Worm (Caenorhabditis elegans) whole organism, L1 larva: ENCODE data around the gene Y49F6A.12.

Experiments
- F16B12.6 ChIP-seq: fragments of 150-350 bp; optimal IDR thresholded peaks from 2 replicates; lab custom pipeline; 2014; ENCODE audit warnings: missing biosample characterization, missing genetic modification characterization
- alr-1 ChIP-seq: fragments of 200-800 bp; sonication (Bioruptor generic); optimal IDR thresholded peaks from 2 replicates; lab custom pipeline; 2018; ENCODE audit warnings: borderline replicate concordance, mild to moderate bottlenecking, missing genetic modification characterization, missing compliant biosample characterization
- aly-2 ChIP-seq: fragments of 150-350 bp; optimal IDR thresholded peaks from 2 replicates; lab custom pipeline; 2014; ENCODE audit warnings: missing biosample characterization, missing genetic modification characterization
- blmp-1 ChIP-seq: fragments of 150-350 bp; optimal IDR thresholded peaks from 2 replicates; lab custom pipeline; 2014; ENCODE audit warnings: missing biosample characterization, missing genetic modification characterization
- ceh-63 ChIP-seq: fragments of 200-800 bp; sonication (Bioruptor generic); optimal IDR thresholded peaks from 2 replicates; lab custom pipeline; 2018; ENCODE audit warnings: mild to moderate bottlenecking, missing genetic modification characterization, missing compliant biosample characterization
- efl-3 ChIP-seq: fragments of 200-800 bp; sonication (Bioruptor generic); optimal IDR thresholded peaks from 2 replicates; lab custom pipeline; 2018; ENCODE audit warnings: mild to moderate bottlenecking, missing genetic modification characterization, missing compliant biosample characterization
- elt-3 ChIP-seq, 6 experiments: fragments of 150-350 bp in 1 of 6; sonication (generic microtip); optimal IDR thresholded peaks; 2 replicates each; lab custom pipeline; 2017 to 2018; ENCODE audit warnings: missing biosample characterization in 6 of 6, missing genetic modification characterization in 6 of 6, inconsistent platforms in 1 of 6
- ets-5 ChIP-seq: fragments of 200-800 bp; sonication (Bioruptor generic); IDR thresholded peaks from 2 replicates; pipeline ENCODE4 v1.3.6; 2022; ENCODE audit warnings: missing genetic modification characterization, missing compliant biosample characterization
- fkh-4 ChIP-seq: sonication (generic microtip); optimal IDR thresholded peaks from 2 replicates; lab custom pipeline; 2016; ENCODE audit warnings: missing compliant biosample characterization, missing genetic modification characterization, borderline replicate concordance
- fkh-8 ChIP-seq: sonication (generic microtip); optimal IDR thresholded peaks from 2 replicates; lab custom pipeline; 2016; ENCODE audit warnings: mild to moderate bottlenecking, missing genetic modification characterization, missing compliant biosample characterization
- fos-1 ChIP-seq: fragments of 150-350 bp; optimal IDR thresholded peaks from 2 replicates; lab custom pipeline; 2014; ENCODE audit warnings: missing biosample characterization, missing genetic modification characterization
- hlh-4 ChIP-seq: sonication (generic microtip); optimal IDR thresholded peaks from 2 replicates; lab custom pipeline; 2016; ENCODE audit warnings: mild to moderate bottlenecking, missing genetic modification characterization, missing compliant biosample characterization
- hpl-2 ChIP-seq: fragments of 150-350 bp; optimal IDR thresholded peaks from 2 replicates; lab custom pipeline; 2014; ENCODE audit warnings: missing biosample characterization, missing genetic modification reagents, missing genetic modification characterization
- irx-1 ChIP-seq: sonication (generic microtip); optimal IDR thresholded peaks from 2 replicates; lab custom pipeline; 2016; ENCODE audit warnings: missing genetic modification characterization, missing compliant biosample characterization
- jun-1 ChIP-seq: fragments of 150-350 bp; optimal IDR thresholded peaks from 2 replicates; lab custom pipeline; 2014; ENCODE audit warnings: missing biosample characterization, missing genetic modification reagents, missing genetic modification characterization
- lin-13 ChIP-seq: fragments of 150-350 bp; optimal IDR thresholded peaks from 2 replicates; lab custom pipeline; 2014; ENCODE audit warnings: missing biosample characterization, missing genetic modification reagents, missing genetic modification characterization
- lin-14 ChIP-seq: fragments of 200-800 bp; sonication (Bioruptor generic); optimal IDR thresholded peaks from 2 replicates; lab custom pipeline; 2018; ENCODE audit warnings: mild to moderate bottlenecking, missing genetic modification characterization, moderate library complexity, missing compliant biosample characterization
- lir-3 ChIP-seq: sonication (generic microtip); optimal IDR thresholded peaks from 2 replicates; lab custom pipeline; 2016; ENCODE audit warnings: mild to moderate bottlenecking, missing genetic modification characterization, moderate library complexity, missing compliant biosample characterization; ENCODE audit not compliant: poor library complexity
- mdl-1 ChIP-seq, 2 experiments: fragments of 150-350 bp; optimal IDR thresholded peaks; 2 replicates each; lab custom pipeline; 2014 to 2017; ENCODE audit warnings: missing biosample characterization in 2 of 2, missing genetic modification characterization in 2 of 2, inconsistent platforms in 1 of 2
- mep-1 ChIP-seq: fragments of 150-350 bp; optimal IDR thresholded peaks from 2 replicates; lab custom pipeline; 2014; ENCODE audit warnings: missing biosample characterization, missing genetic modification characterization
- nhr-237 ChIP-seq: fragments of 150-350 bp; optimal IDR thresholded peaks from 2 replicates; lab custom pipeline; 2014; ENCODE audit warnings: missing biosample characterization, missing genetic modification characterization
- nhr-47 ChIP-seq: sonication (generic microtip); optimal IDR thresholded peaks from 2 replicates; lab custom pipeline; 2016; ENCODE audit warnings: mild to moderate bottlenecking, missing genetic modification characterization, moderate library complexity, missing compliant biosample characterization
- nhr-71 ChIP-seq: sonication (generic microtip); optimal IDR thresholded peaks from 2 replicates; lab custom pipeline; 2016; ENCODE audit warnings: mild to moderate bottlenecking, missing genetic modification characterization, moderate library complexity, missing compliant biosample characterization
- nhr-85 ChIP-seq: sonication (generic microtip); peaks from one replicate; lab custom pipeline; 2016; ENCODE audit warnings: missing genetic modification characterization, inconsistent platforms, missing compliant biosample characterization
- nhr-90 ChIP-seq: sonication (generic microtip); optimal IDR thresholded peaks from 2 replicates; lab custom pipeline; 2016; ENCODE audit warnings: mild to moderate bottlenecking, missing genetic modification characterization, missing compliant biosample characterization; ENCODE audit not compliant: poor library complexity
- pag-3 ChIP-seq: sonication (generic microtip); optimal IDR thresholded peaks from 2 replicates; lab custom pipeline; 2017; ENCODE audit warnings: missing genetic modification characterization, mild to moderate bottlenecking, missing compliant biosample characterization, antibody characterized with exemption, borderline replicate concordance; ENCODE audit not compliant: insufficient read depth
- pax-3 ChIP-seq: fragments of 200-800 bp; sonication (Bioruptor generic); optimal IDR thresholded peaks from 2 replicates; lab custom pipeline; 2018; ENCODE audit warnings: mild to moderate bottlenecking, missing genetic modification characterization, moderate library complexity, missing compliant biosample characterization
- skn-1 ChIP-seq: fragments of 150-350 bp; optimal IDR thresholded peaks from 2 replicates; lab custom pipeline; 2014; ENCODE audit warnings: missing biosample characterization, missing genetic modification characterization
- snpc-4 ChIP-seq: fragments of 150-350 bp; optimal IDR thresholded peaks from 2 replicates; lab custom pipeline; 2014; ENCODE audit warnings: missing biosample characterization, missing genetic modification characterization
- sptf-1 ChIP-seq: fragments of 150-350 bp; optimal IDR thresholded peaks from 2 replicates; lab custom pipeline; 2014; ENCODE audit warnings: missing biosample characterization, missing genetic modification characterization
- swsn-7 ChIP-seq: sonication (generic microtip); optimal IDR thresholded peaks from 2 replicates; lab custom pipeline; 2016; ENCODE audit warnings: missing genetic modification characterization, missing compliant biosample characterization
- tbx-2 ChIP-seq: sonication (generic microtip); optimal IDR thresholded peaks from 2 replicates; lab custom pipeline; 2016; ENCODE audit warnings: missing genetic modification characterization, missing compliant biosample characterization
- unc-130 ChIP-seq: fragments of 150-350 bp; optimal IDR thresholded peaks from 2 replicates; lab custom pipeline; 2017; ENCODE audit warnings: missing biosample characterization, missing genetic modification characterization, inconsistent platforms
- unc-86 ChIP-seq: sonication (generic microtip); optimal IDR thresholded peaks from 2 replicates; lab custom pipeline; 2016; ENCODE audit warnings: missing genetic modification characterization, missing compliant biosample characterization
- xbp-1 ChIP-seq: sonication (generic microtip); optimal IDR thresholded peaks from 2 replicates; lab custom pipeline; 2016; ENCODE audit warnings: missing genetic modification characterization, missing compliant biosample characterization
- zag-1 ChIP-seq: fragments of 150-350 bp; optimal IDR thresholded peaks from 2 replicates; lab custom pipeline; 2014; ENCODE audit warnings: missing biosample characterization, missing genetic modification characterization
- zip-4 ChIP-seq: fragments of 200-800 bp; sonication (Bioruptor generic); optimal IDR thresholded peaks from 2 replicates; lab custom pipeline; 2018; ENCODE audit warnings: mild to moderate bottlenecking, missing genetic modification characterization, moderate library complexity, missing compliant biosample characterization
- ztf-4 ChIP-seq: fragments of 150-350 bp; optimal IDR thresholded peaks from 2 replicates; lab custom pipeline; 2014; ENCODE audit warnings: missing biosample characterization, missing genetic modification characterization

Y49F6A.12 gene

DNA sequence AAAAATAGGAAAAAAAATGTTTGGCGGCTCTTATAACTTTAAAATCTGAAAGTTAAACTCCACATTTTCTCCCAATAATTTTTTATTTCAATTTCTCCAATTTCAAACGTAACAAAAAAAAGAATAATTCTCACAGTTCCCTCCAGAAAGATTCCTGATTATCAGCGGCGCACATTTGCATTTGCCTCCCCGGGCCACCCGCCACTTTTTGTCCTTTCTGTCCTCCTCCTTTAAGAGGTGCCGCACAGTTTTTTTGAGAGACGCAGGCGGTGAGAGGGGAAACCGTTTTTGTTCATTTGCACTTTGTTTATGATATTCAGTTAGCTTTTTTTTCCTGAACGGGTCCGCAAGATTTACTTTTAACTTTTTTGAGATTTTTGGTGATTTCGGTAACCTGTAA, 25.4 kb downstream of the Y49F6A.12 start:
- TF ChIP-seq F16B12.6 (no peak), jun-1 (no peak), blmp-1 (tag; lab: Kevin White, UChicago) (no peak), lin-14 (no peak), elt-3 (tag; optimal IDR thresholded peaks at IDR 0.05; lab: Kevin White, UChicago) (no peak), aly-2 (tag; lab: Kevin White, UChicago) (no peak), efl-3 (GFP tag; lab: Kevin White, UChicago) (no peak), hpl-2 (GFP tag; lab: Kevin White, UChicago) (no peak), pax-3 (no peak), fkh-4 (no peak), nhr-85 (tag; lab: Kevin White, UChicago) (no peak)

DNA sequence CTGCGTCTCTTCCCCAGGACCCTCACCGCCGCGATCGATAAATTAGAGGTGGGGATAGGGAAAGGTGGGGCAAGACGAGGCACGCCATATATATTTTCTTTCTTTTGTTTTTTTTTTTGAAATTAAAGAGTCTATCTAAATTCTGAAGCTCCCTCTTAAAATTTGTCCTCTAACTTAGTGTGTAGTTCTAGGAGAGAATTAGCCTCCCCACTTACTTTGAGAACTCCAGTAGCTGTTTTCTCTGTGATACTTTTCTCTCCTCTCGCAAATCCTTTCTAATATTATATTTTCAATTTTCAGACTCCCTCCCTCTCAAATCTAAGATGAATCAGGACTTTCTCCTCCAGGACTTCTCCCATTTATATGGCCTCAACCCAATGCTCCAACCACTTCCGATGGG, 26.6 kb downstream of the Y49F6A.12 start, which contains the start of gene M151.7:
Gene M151.7 (plus strand): TSS at position 301 of the 400 bp plus-strand sequence.
- TF ChIP-seq nhr-90 (tag; lab: Kevin White, UChicago) (no peak), skn-1 (no peak), swsn-7 (tag; lab: Kevin White, UChicago) (no peak), irx-1 (tag; lab: Kevin White, UChicago) (no peak), mdl-1 (tag; optimal IDR thresholded peaks at IDR 0.05; lab: Kevin White, UChicago) (no peak)

ce11 chrII:3626872-3627271, 31.4 kb downstream of the Y49F6A.12 start, which contains the start of gene M151.3:
Gene M151.3 (plus strand): TSS chrII:3627172.
- no peak for TF ChIP-seq ets-5 (GFP tag; lab: Robert Waterston, UW)
- no peak for TF ChIP-seq nhr-47 (tag; lab: Kevin White, UChicago)
- TF ChIP-seq nhr-85 (tag; lab: Kevin White, UChicago) = no peak
- no peak for TF ChIP-seq ceh-63
- no peak for TF ChIP-seq unc-86 (tag; lab: Kevin White, UChicago)
- TF ChIP-seq xbp-1 = no peak
- TF ChIP-seq ztf-4 (tag; lab: Kevin White, UChicago) = no peak
- no peak for TF ChIP-seq pag-3 (tag; lab: Kevin White, UChicago)
- no peak for TF ChIP-seq hlh-4 (tag; lab: Kevin White, UChicago)
- TF ChIP-seq sptf-1 (tag; lab: Kevin White, UChicago) = no peak
- no peak for TF ChIP-seq fkh-4

DNA sequence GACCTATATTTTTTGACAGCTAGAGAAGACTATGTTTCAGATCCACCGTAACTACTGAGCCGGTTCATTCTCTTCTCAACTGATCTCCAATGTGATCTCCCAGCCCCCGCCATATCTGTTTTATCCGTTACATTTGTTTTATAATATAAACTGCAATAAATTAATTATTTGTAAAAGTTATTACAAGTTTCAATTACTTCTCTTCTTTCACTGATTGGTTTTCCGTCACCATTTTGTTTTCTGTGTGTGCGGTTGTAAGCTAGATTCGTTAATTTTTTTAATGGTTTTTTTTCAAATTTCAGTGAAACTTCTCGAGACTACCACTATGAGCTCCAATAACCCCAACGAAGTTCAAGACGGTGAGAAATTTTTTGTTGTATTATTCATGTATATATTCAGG, 35.4 kb downstream of the Y49F6A.12 start, which contains the start of gene M151.2:
Gene M151.2 (plus strand): TSS at position 301 of the 400 bp plus-strand sequence.
- TF ChIP-seq alr-1 (no peak), snpc-4 (tag; lab: Kevin White, UChicago) (no peak), nhr-237 (tag; lab: Kevin White, UChicago) (no peak), hlh-4 (tag; lab: Kevin White, UChicago) (no peak), irx-1 (tag; lab: Kevin White, UChicago) (no peak), fkh-8 (no peak), zag-1 (no peak), mep-1 (tag; lab: Kevin White, UChicago) (no peak), lir-3 (tag; lab: Kevin White, UChicago) (no peak), tbx-2 (tag; lab: Kevin White, UChicago) (no peak), fos-1 (tag; lab: Kevin White, UChicago) (no peak), aly-2 (tag; lab: Kevin White, UChicago) (no peak), unc-130 (tag; lab: Kevin White, UChicago) (no peak), lin-13 (GFP tag; lab: Kevin White, UChicago) (no peak), zip-4 (GFP tag; lab: Kevin White, UChicago) (no peak), nhr-71 (no peak), fkh-4 (no peak), pax-3 (no peak)
